Worm (Caenorhabditis elegans): ENCODE results near the gene Y54F10BM.22.
A peak's percentile ranks its signal among the peaks of the same experiment; 100 is the strongest.

Y54F10BM.22 gene

ce11 chrIII:2243617-2244016 is 37.1 kb upstream of the Y54F10BM.22 start:
- TF ChIP-seq pag-3 (tag; optimal IDR thresholded peaks at IDR 0.05; ENCODE audit: borderline replicate concordance, insufficient read depth) (no peak), lin-39 (tag; optimal IDR thresholded peaks at IDR 0.05) (no peak), rnt-1 (tag; optimal IDR thresholded peaks at IDR 0.05) (no peak), nhr-85 (tag) (no peak), swsn-7 (tag; optimal IDR thresholded peaks at IDR 0.05) (no peak), blmp-1 (tag; optimal IDR thresholded peaks at IDR 0.05) (no peak), C04F5.9 (tag; optimal IDR thresholded peaks at IDR 0.05) (no peak), lin-13 (GFP tag; optimal IDR thresholded peaks at IDR 0.05) (no peak), skn-1 (tag; optimal IDR thresholded peaks at IDR 0.05) (no peak), lir-3 (tag; optimal IDR thresholded peaks at IDR 0.05; ENCODE audit: poor library complexity) (no peak), ama-1 (optimal IDR thresholded peaks at IDR 0.05) (no peak), irx-1 (tag; optimal IDR thresholded peaks at IDR 0.05) (no peak), ceh-88 (GFP tag; IDR thresholded peaks at IDR 0.05) (no peak), dpl-1 (GFP tag; optimal IDR thresholded peaks at IDR 0.05) (no peak), ceh-8 (GFP tag; optimal IDR thresholded peaks at IDR 0.05) (no peak)

- TF ChIP-seq rnt-1 (tag; optimal IDR thresholded peaks at IDR 0.05) (no peak), nhr-76 (tag; optimal IDR thresholded peaks at IDR 0.05) (no peak), unc-130 (tag; optimal IDR thresholded peaks at IDR 0.05) (no peak), lin-15B (tag; optimal IDR thresholded peaks at IDR 0.05) (no peak), pqm-1 (tag; optimal IDR thresholded peaks at IDR 0.05) (no peak), fkh-8 (tag; optimal IDR thresholded peaks at IDR 0.05) (no peak), ces-1 (GFP tag; optimal IDR thresholded peaks at IDR 0.05) (no peak), isw-1 (GFP tag; IDR thresholded peaks at IDR 0.05) (no peak), unc-30 (tag; optimal IDR thresholded peaks at IDR 0.05) (no peak), lin-35 (GFP tag; optimal IDR thresholded peaks at IDR 0.05) (no peak), mab-9 (GFP tag; IDR thresholded peaks at IDR 0.05) (no peak), dsc-1 (tag; optimal IDR thresholded peaks at IDR 0.05) (no peak), pag-3 (tag; optimal IDR thresholded peaks at IDR 0.05; ENCODE audit: borderline replicate concordance, insufficient read depth) (no peak), mef-2 (tag; optimal IDR thresholded peaks at IDR 0.05) (no peak)
Measured at ce11 chrIII:2245727-2246126, 35.0 kb upstream of the Y54F10BM.22 start, which contains the start of gene srd-67. Gene srd-67 (minus strand): TSS chrIII:2245827.

- TF ChIP-seq nhr-19 (GFP tag; conservative IDR thresholded peaks at IDR 0.05) (no peak), snu-23 (GFP tag; optimal IDR thresholded peaks at IDR 0.05) (no peak), nhr-85 (tag) (no peak), blmp-1 (tag; optimal IDR thresholded peaks at IDR 0.05) (no peak), C16A3.4 (tag; optimal IDR thresholded peaks at IDR 0.05) (no peak), nhr-28 (tag; optimal IDR thresholded peaks at IDR 0.05) (no peak), ceh-63 (GFP tag; optimal IDR thresholded peaks at IDR 0.05) (no peak)
Measured at ce11 chrIII:2251348-2251747, 29.4 kb upstream of the Y54F10BM.22 start, which contains the start of gene fbxa-7. Gene fbxa-7 (minus strand): TSS chrIII:2251448.

- TF ChIP-seq Y116A8C.19 (tag; optimal IDR thresholded peaks at IDR 0.05; ENCODE audit: borderline replicate concordance) (no peak), tlp-1 (tag; optimal IDR thresholded peaks at IDR 0.05) (no peak), nhr-84 (tag; optimal IDR thresholded peaks at IDR 0.05) (no peak), pqm-1 (tag; optimal IDR thresholded peaks at IDR 0.05) (peak; percentile 62), pag-3 (tag; optimal IDR thresholded peaks at IDR 0.05; ENCODE audit: borderline replicate concordance, insufficient read depth) (no peak), tbx-2 (tag; optimal IDR thresholded peaks at IDR 0.05) (no peak), unc-130 (tag; optimal IDR thresholded peaks at IDR 0.05) (no peak), nhr-19 (GFP tag; conservative IDR thresholded peaks at IDR 0.05) (no peak), dpl-1 (GFP tag; optimal IDR thresholded peaks at IDR 0.05) (no peak), skn-1 (tag; optimal IDR thresholded peaks at IDR 0.05) (no peak), aly-2 (tag; optimal IDR thresholded peaks at IDR 0.05) (no peak), fkh-8 (tag; optimal IDR thresholded peaks at IDR 0.05) (no peak), hlh-17 (GFP tag; optimal IDR thresholded peaks at IDR 0.05; ENCODE audit: borderline replicate concordance) (no peak), nhr-20 (tag; optimal IDR thresholded peaks at IDR 0.05) (no peak), elt-2 (tag; optimal IDR thresholded peaks at IDR 0.05) (peak; percentile 71), lin-14 (GFP tag; optimal IDR thresholded peaks at IDR 0.05) (no peak)
Measured at ce11 chrIII:2253027-2253499, 27.6 kb upstream of the Y54F10BM.22 start, which contains the start of gene fbxa-73. Gene fbxa-73 (plus strand): TSS chrIII:2253449.
